Fruit fly (Drosophila melanogaster) whole organism, pupa: ENCODE results near the gene CG4053.

Experiments used
- CG10348 ChIP-seq: fragments of 200-800 bp; sonication (Bioruptor generic); IDR thresholded peaks from 2 replicates; pipeline ENCODE4 v1.3.6; 2022; ENCODE audit warnings: missing biosample characterization, missing genetic modification characterization
- gl ChIP-seq: fragments of 200-800 bp; sonication (Bioruptor generic); optimal IDR thresholded peaks from 2 replicates; lab custom pipeline; 2018; ENCODE audit warnings: missing biosample characterization, mild to moderate bottlenecking, missing genetic modification characterization

DNA sequence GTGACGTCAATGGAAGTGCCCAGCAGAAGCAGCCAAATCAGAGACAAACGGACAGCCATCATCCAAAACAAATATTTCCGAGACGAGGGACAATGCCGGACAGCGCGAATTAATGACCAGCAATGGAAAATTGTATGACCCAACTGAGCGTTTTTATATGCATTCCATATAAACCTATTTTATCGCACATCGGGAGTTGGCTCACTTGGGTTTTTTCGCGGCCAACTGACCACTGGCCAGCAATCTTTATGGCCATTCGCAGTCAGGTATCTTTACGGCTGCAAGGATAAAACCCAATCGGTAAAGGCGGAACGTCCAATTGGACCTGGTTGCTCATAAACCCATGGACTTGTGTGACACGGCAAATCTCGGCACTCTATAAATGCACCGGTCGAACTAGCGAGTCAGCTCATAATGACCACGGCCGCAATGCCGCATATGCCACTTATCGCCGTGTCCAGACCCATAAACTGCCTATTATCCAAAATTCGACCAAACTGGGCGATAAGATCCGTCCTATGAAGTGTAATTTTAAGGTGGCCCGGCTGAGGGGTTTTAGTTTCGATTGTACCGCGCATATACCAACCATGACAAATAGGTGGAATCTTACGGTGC is at the start of gene CG4053, which contains the start of gene CG31266:
- TF ChIP-seq gl (tag; lab: Kevin White, UChicago) (no peak), CG10348 (no peak)
